Fruit fly (Drosophila melanogaster) whole organism, embryonic: Measurements from ENCODE around the gene CG3349.

Experiments used
- Atf3 ChIP-seq: fragments of 200-800 bp; sonication (Bioruptor generic); optimal IDR thresholded peaks from 3 replicates; lab custom pipeline; 2016; ENCODE audit warnings: missing biosample characterization, missing genetic modification characterization
- B-H2 ChIP-seq: fragments of 200-800 bp; sonication (Bioruptor generic); optimal IDR thresholded peaks from 2 replicates; lab custom pipeline; 2018; ENCODE audit warnings: missing biosample characterization, mild to moderate bottlenecking, missing genetic modification characterization
- CG10654 ChIP-seq: fragments of 200-800 bp; sonication (Bioruptor generic); optimal IDR thresholded peaks from 2 replicates; lab custom pipeline; 2016; ENCODE audit warnings: missing biosample characterization, missing genetic modification characterization
- CG10959 ChIP-seq: fragments of 200-800 bp; sonication (Bioruptor generic); IDR thresholded peaks from 2 replicates; pipeline ENCODE4 v1.3.6; 2022; ENCODE audit warnings: missing biosample characterization, missing genetic modification characterization
- CG11456 ChIP-seq: fragments of 200-800 bp; sonication (Bioruptor generic); IDR thresholded peaks from 3 replicates; pipeline ENCODE4 v1.3.6; 2022; ENCODE audit warnings: missing biosample characterization, missing genetic modification characterization
- CG11723 ChIP-seq: fragments of 200-800 bp; sonication (Bioruptor generic); optimal IDR thresholded peaks from 2 replicates; lab custom pipeline; 2017; ENCODE audit warnings: missing biosample characterization, mild to moderate bottlenecking, missing genetic modification characterization
- CG12104 ChIP-seq: fragments of 200-800 bp; sonication (Bioruptor generic); optimal IDR thresholded peaks from 3 replicates; lab custom pipeline; 2016; ENCODE audit warnings: missing biosample characterization, missing genetic modification characterization
- CG15073 ChIP-seq: fragments of 200-800 bp; sonication (Bioruptor generic); optimal IDR thresholded peaks from 2 replicates; lab custom pipeline; 2016; ENCODE audit warnings: missing biosample characterization, missing genetic modification characterization
- CG1603 ChIP-seq: fragments of 200-800 bp; sonication (Bioruptor generic); optimal IDR thresholded peaks from 2 replicates; lab custom pipeline; 2019; ENCODE audit warnings: missing biosample characterization, mild to moderate bottlenecking, missing genetic modification characterization, moderate library complexity
- CG16813 ChIP-seq: fragments of 200-800 bp; sonication (Bioruptor generic); IDR thresholded peaks from 3 replicates; pipeline ENCODE4 v1.3.6; 2022; ENCODE audit warnings: missing biosample characterization, missing genetic modification characterization; ENCODE audit not compliant: partially characterized antibody
- CG17612 ChIP-seq: fragments of 200-800 bp; sonication (Bioruptor generic); IDR thresholded peaks from 2 replicates; pipeline ENCODE4 v1.3.6; 2022; ENCODE audit warnings: missing biosample characterization, missing genetic modification characterization
- CG3281 ChIP-seq: fragments of 200-800 bp; sonication (Bioruptor generic); optimal IDR thresholded peaks from 3 replicates; lab custom pipeline; 2017; ENCODE audit warnings: missing biosample characterization, mild to moderate bottlenecking, missing genetic modification characterization
- CG5953 ChIP-seq: fragments of 200-800 bp; sonication (Bioruptor generic); IDR thresholded peaks from 2 replicates; pipeline ENCODE4 v1.3.6; 2022; ENCODE audit warnings: missing biosample characterization, missing genetic modification characterization
- CG7963 ChIP-seq: fragments of 200-800 bp; sonication (Bioruptor generic); IDR thresholded peaks from 3 replicates; pipeline ENCODE4 v1.3.6; 2022; ENCODE audit warnings: missing biosample characterization, missing genetic modification characterization; ENCODE audit not compliant: partially characterized antibody
- CG8765 ChIP-seq: fragments of 200-800 bp; sonication (Bioruptor generic); IDR thresholded peaks from 2 replicates; pipeline ENCODE4 v1.3.6; 2022; ENCODE audit warnings: missing biosample characterization, missing genetic modification characterization
- CG9727 ChIP-seq: fragments of 200-800 bp; sonication (Bioruptor generic); optimal IDR thresholded peaks from 3 replicates; lab custom pipeline; 2017; ENCODE audit warnings: missing biosample characterization, mild to moderate bottlenecking, missing genetic modification characterization
- CG9797 ChIP-seq: fragments of 200-800 bp; sonication (Bioruptor generic); optimal IDR thresholded peaks from 3 replicates; lab custom pipeline; 2018; ENCODE audit warnings: missing biosample characterization, mild to moderate bottlenecking, missing genetic modification characterization
- Deaf1 ChIP-seq: fragments of 200-800 bp; optimal IDR thresholded peaks from 3 replicates; lab custom pipeline; 2019; ENCODE audit warnings: missing biosample characterization, mild to moderate bottlenecking, missing genetic modification characterization, moderate library complexity
- Doc3 ChIP-seq: fragments of 200-800 bp; sonication (Bioruptor generic); IDR thresholded peaks from 3 replicates; pipeline ENCODE4 v1.3.6; 2022; ENCODE audit warnings: missing biosample characterization, missing genetic modification characterization; ENCODE audit not compliant: partially characterized antibody
- Gsc ChIP-seq: fragments of 200-800 bp; sonication (Bioruptor generic); IDR thresholded peaks from 2 replicates; pipeline ENCODE4 v1.3.6; 2022; ENCODE audit warnings: missing biosample characterization, missing genetic modification characterization
- Gug ChIP-seq: fragments of 200-800 bp; sonication (Bioruptor generic); IDR thresholded peaks from 4 replicates; pipeline ENCODE4 v1.3.6; 2022; ENCODE audit warnings: missing biosample characterization, missing genetic modification characterization
- HLH4C ChIP-seq: fragments of 200-800 bp; sonication (Bioruptor generic); IDR thresholded peaks from 3 replicates; pipeline ENCODE4 v1.3.6; 2022; ENCODE audit warnings: missing biosample characterization, missing genetic modification characterization; ENCODE audit not compliant: partially characterized antibody
- HLH54F ChIP-seq: fragments of 200-800 bp; sonication (Bioruptor generic); optimal IDR thresholded peaks from 3 replicates; lab custom pipeline; 2016; ENCODE audit warnings: missing biosample characterization, missing genetic modification characterization
- Hr39 ChIP-seq: fragments of >200 bp; optimal IDR thresholded peaks from 2 replicates; lab custom pipeline; 2017
- Myb ChIP-seq: fragments of 200-800 bp; sonication (Bioruptor generic); optimal IDR thresholded peaks from 2 replicates; lab custom pipeline; 2016; ENCODE audit warnings: missing biosample characterization, missing genetic modification characterization
- Ptx1 ChIP-seq: fragments of 200-800 bp; sonication (Bioruptor generic); IDR thresholded peaks from 2 replicates; pipeline ENCODE4 v1.3.6; 2022; ENCODE audit warnings: missing biosample characterization, missing genetic modification characterization
- Side ChIP-seq: fragments of 200-800 bp; sonication (Bioruptor generic); optimal IDR thresholded peaks from 2 replicates; lab custom pipeline; 2016; ENCODE audit warnings: missing biosample characterization, missing genetic modification characterization
- Six4 ChIP-seq: fragments of 200-800 bp; sonication (Bioruptor generic); optimal IDR thresholded peaks from 2 replicates; lab custom pipeline; 2016; ENCODE audit warnings: missing biosample characterization, missing genetic modification characterization
- Sry-δ ChIP-seq: fragments of 200-800 bp; sonication (Bioruptor generic); optimal IDR thresholded peaks from 2 replicates; lab custom pipeline; 2016; ENCODE audit warnings: missing biosample characterization, missing genetic modification characterization
- ab ChIP-seq: fragments of 200-800 bp; sonication (Bioruptor generic); optimal IDR thresholded peaks from 2 replicates; lab custom pipeline; 2016; ENCODE audit warnings: missing biosample characterization, missing genetic modification characterization
- aop ChIP-seq: fragments of 200-800 bp; sonication (Bioruptor generic); IDR thresholded peaks from 2 replicates; pipeline ENCODE4 v1.3.6; 2022; ENCODE audit warnings: missing biosample characterization, missing genetic modification characterization
- az2 ChIP-seq: fragments of 200-800 bp; sonication (Bioruptor generic); optimal IDR thresholded peaks from 3 replicates; lab custom pipeline; 2016; ENCODE audit warnings: missing biosample characterization, missing genetic modification characterization
- bab2 ChIP-seq: fragments of 200-800 bp; sonication (Bioruptor generic); optimal IDR thresholded peaks from 2 replicates; lab custom pipeline; 2016; ENCODE audit warnings: missing biosample characterization, missing genetic modification characterization
- bowl ChIP-seq: fragments of 200-800 bp; sonication (Bioruptor generic); IDR thresholded peaks from 2 replicates; pipeline ENCODE4 v1.3.6; 2022; ENCODE audit warnings: missing biosample characterization, missing genetic modification characterization
- en ChIP-seq: fragments of 200-800 bp; sonication (Bioruptor generic); optimal IDR thresholded peaks from 2 replicates; lab custom pipeline; 2016; ENCODE audit warnings: missing biosample characterization, missing genetic modification characterization
- ewg ChIP-seq: fragments of 200-800 bp; sonication (Bioruptor generic); optimal IDR thresholded peaks from 3 replicates; lab custom pipeline; 2017; ENCODE audit warnings: mild to moderate bottlenecking, missing biosample characterization, missing genetic modification reagents, missing genetic modification characterization
- ftz-f1 ChIP-seq: fragments of 200-800 bp; sonication (Bioruptor generic); optimal IDR thresholded peaks from 2 replicates; lab custom pipeline; 2016; ENCODE audit warnings: missing biosample characterization, missing genetic modification characterization
- fu2 ChIP-seq: fragments of 200-800 bp; sonication (Bioruptor generic); optimal IDR thresholded peaks from 2 replicates; lab custom pipeline; 2016; ENCODE audit warnings: missing biosample characterization, missing genetic modification characterization
- inv ChIP-seq: fragments of 200-800 bp; sonication (Bioruptor generic); IDR thresholded peaks from 2 replicates; pipeline ENCODE4 v1.3.6; 2022; ENCODE audit warnings: missing biosample characterization, missing genetic modification characterization; ENCODE audit not compliant: partially characterized antibody
- luna ChIP-seq: fragments of 200-800 bp; sonication (Bioruptor generic); optimal IDR thresholded peaks from 2 replicates; lab custom pipeline; 2016; ENCODE audit warnings: missing biosample characterization, missing genetic modification characterization
- nerfin-2 ChIP-seq: fragments of 200-800 bp; sonication (Bioruptor generic); IDR thresholded peaks from 2 replicates; pipeline ENCODE4 v1.3.6; 2022; ENCODE audit warnings: missing biosample characterization, missing genetic modification characterization; ENCODE audit not compliant: partially characterized antibody
- onecut ChIP-seq: fragments of 200-800 bp; sonication (Bioruptor generic); IDR thresholded peaks from 2 replicates; pipeline ENCODE4 v1.3.6; 2022; ENCODE audit warnings: missing biosample characterization, missing genetic modification characterization
- org-1 ChIP-seq: fragments of 200-800 bp; sonication (Bioruptor generic); optimal IDR thresholded peaks from 2 replicates; lab custom pipeline; 2017; ENCODE audit warnings: missing biosample characterization, missing genetic modification characterization
- pum ChIP-seq: fragments of 200-800 bp; sonication (Bioruptor generic); optimal IDR thresholded peaks from 2 replicates; lab custom pipeline; 2016; ENCODE audit warnings: missing biosample characterization, missing genetic modification characterization
- scrt ChIP-seq: fragments of 200-800 bp; sonication (Bioruptor generic); optimal IDR thresholded peaks from 2 replicates; lab custom pipeline; 2018; ENCODE audit warnings: missing biosample characterization, mild to moderate bottlenecking, missing genetic modification characterization, moderate library complexity
- slbo ChIP-seq: fragments of 200-800 bp; sonication (Bioruptor generic); IDR thresholded peaks from 2 replicates; pipeline ENCODE4 v1.3.6; 2022; ENCODE audit warnings: missing biosample characterization, missing genetic modification characterization
- stwl ChIP-seq: fragments of 200-800 bp; sonication (Bioruptor generic); optimal IDR thresholded peaks from 3 replicates; lab custom pipeline; 2018; ENCODE audit warnings: missing biosample characterization, mild to moderate bottlenecking, missing genetic modification characterization, moderate library complexity
- tin ChIP-seq: fragments of 200-800 bp; sonication (Bioruptor generic); optimal IDR thresholded peaks from 3 replicates; lab custom pipeline; 2016; ENCODE audit warnings: missing biosample characterization, missing genetic modification characterization
- tll ChIP-seq, 2 experiments: fragments of 200-800 bp in 1 of 2; fragments of >200 bp in 1 of 2; sonication (Bioruptor generic) in 1 of 2; optimal IDR thresholded peaks; 2 replicates each; lab custom pipeline; 2017 to 2019; ENCODE audit warnings: missing biosample characterization in 2 of 2, missing genetic modification characterization in 2 of 2, mild to moderate bottlenecking in 1 of 2, moderate library complexity in 1 of 2
- wor ChIP-seq: fragments of 200-800 bp; sonication (Bioruptor generic); IDR thresholded peaks from 2 replicates; pipeline ENCODE4 v1.3.6; 2022; ENCODE audit warnings: missing biosample characterization, missing genetic modification characterization
- yki ChIP-seq: fragments of >200 bp; optimal IDR thresholded peaks from 3 replicates; lab custom pipeline; 2018

The CG3349 gene

DNA sequence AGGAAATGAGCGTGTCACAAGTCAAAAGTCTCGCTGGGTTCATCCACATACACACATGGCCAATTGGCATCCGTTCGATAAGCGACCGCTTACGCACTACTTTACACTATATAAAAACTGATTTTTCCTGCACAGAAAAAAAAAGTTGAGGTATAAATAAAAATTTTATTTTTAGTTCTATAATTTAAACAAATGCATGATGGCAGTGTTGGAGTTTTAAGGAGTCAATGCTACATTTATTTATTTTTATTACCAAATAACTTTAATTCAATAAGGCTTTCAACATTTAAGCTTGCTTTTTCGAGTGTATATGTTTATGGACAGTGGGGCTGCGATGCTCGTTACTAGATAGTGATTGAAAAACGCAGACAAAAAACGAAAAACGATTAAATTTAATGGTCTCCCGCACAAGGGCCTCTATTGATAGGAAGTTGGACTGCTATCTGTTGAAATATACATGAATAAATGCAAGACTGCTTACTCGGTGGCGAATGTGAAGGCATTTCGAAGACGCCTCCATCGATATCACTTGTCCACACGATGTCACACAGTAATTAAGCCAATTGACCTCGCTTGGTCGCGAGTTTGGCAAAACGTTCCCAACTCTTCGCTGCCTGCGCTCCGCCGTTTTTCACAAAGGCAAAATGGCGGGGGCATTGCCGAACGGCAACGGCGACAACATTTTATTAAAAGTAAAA lies 32.4 kb downstream of the CG3349 start (continued):
- TF ChIP-seq CG11723 (GFP tag; lab: Kevin White, UChicago): peak; percentile 51
- peak; percentile 60 for TF ChIP-seq scrt (GFP tag; lab: Kevin White, UChicago)
- peak; percentile 62 for TF ChIP-seq org-1 (GFP tag; lab: Kevin White, UChicago)
- TF ChIP-seq CG12104 (GFP tag; lab: Kevin White, UChicago): peak; percentile 55
- no peak for TF ChIP-seq aop
- no peak for TF ChIP-seq luna (GFP tag; lab: Kevin White, UChicago)
- no peak for TF ChIP-seq B-H2 (GFP tag; lab: Kevin White, UChicago)
- no peak for TF ChIP-seq bowl (GFP tag; lab: Robert Waterston, UW)
- no peak for TF ChIP-seq Hr39 (lab: Kevin White, UChicago)
- TF ChIP-seq tin: peak; percentile 65
- peak; percentile 32 for TF ChIP-seq ewg
- peak; percentile 66 for TF ChIP-seq Six4 (GFP tag; lab: Kevin White, UChicago)
- peak; percentile 61 for TF ChIP-seq wor (GFP tag; lab: Robert Waterston, UW)
- TF ChIP-seq tll (GFP tag; optimal IDR thresholded peaks at IDR 0.05; lab: Kevin White, UChicago): no peak
- TF ChIP-seq ftz-f1 (GFP tag; lab: Kevin White, UChicago): no peak
- peak; percentile 56 for TF ChIP-seq CG3281 (GFP tag; lab: Kevin White, UChicago)
- no peak for TF ChIP-seq stwl (tag; lab: Kevin White, UChicago)
- TF ChIP-seq CG10654 (GFP tag; lab: Kevin White, UChicago): peak; percentile 63
- TF ChIP-seq Deaf1 (tag; lab: Kevin White, UChicago): peak; percentile 51
- peak; percentile 69 for TF ChIP-seq onecut (GFP tag; lab: Robert Waterston, UW)
- no peak for TF ChIP-seq CG8765 (GFP tag; lab: Robert Waterston, UW)
- TF ChIP-seq CG17612 (GFP tag; lab: Robert Waterston, UW): peak; percentile 16; the same call in 1 of the 2 replicates
- TF ChIP-seq ab (GFP tag; lab: Kevin White, UChicago): no peak
- TF ChIP-seq fu2: no peak
- TF ChIP-seq inv: no peak
- TF ChIP-seq yki (lab: Kevin White, UChicago): no peak
- TF ChIP-seq CG10959 (GFP tag; lab: Robert Waterston, UW): peak; percentile 80
- TF ChIP-seq pum: peak; percentile 47
- peak; percentile 37 for TF ChIP-seq CG1603 (tag; lab: Kevin White, UChicago)
- TF ChIP-seq Gug (GFP tag; lab: Robert Waterston, UW): peak; percentile 43; the same call in 2 of the 4 replicates
- TF ChIP-seq CG9797 (GFP tag; lab: Kevin White, UChicago): no peak
- TF ChIP-seq az2: peak; percentile 74
- no peak for TF ChIP-seq CG16813 (GFP tag; lab: Robert Waterston, UW)
- peak; percentile 38 for TF ChIP-seq en (GFP tag; lab: Kevin White, UChicago)
- no peak for TF ChIP-seq Doc3 (GFP tag; lab: Robert Waterston, UW)
- peak; percentile 81 for TF ChIP-seq CG9727
- 0 out of 3 replicates have a peak, but pooled peaks have one; percentile 18 for TF ChIP-seq CG11456
- TF ChIP-seq slbo (GFP tag; lab: Robert Waterston, UW): peak; percentile 76
- no peak for TF ChIP-seq CG15073 (GFP tag; lab: Kevin White, UChicago)
- no peak for TF ChIP-seq Atf3 (GFP tag; lab: Kevin White, UChicago)
- peak; percentile 23 for TF ChIP-seq Side (GFP tag; lab: Kevin White, UChicago)
- TF ChIP-seq CG7963 (GFP tag; lab: Robert Waterston, UW): no peak
- TF ChIP-seq Gsc (GFP tag; lab: Robert Waterston, UW): no peak
- no peak for TF ChIP-seq HLH54F (GFP tag; lab: Kevin White, UChicago)
- peak; percentile 82 for TF ChIP-seq Ptx1 (GFP tag; lab: Robert Waterston, UW)
- TF ChIP-seq nerfin-2 (GFP tag; lab: Robert Waterston, UW): no peak
- TF ChIP-seq HLH4C: no peak
- TF ChIP-seq Myb (GFP tag; lab: Kevin White, UChicago): no peak
- TF ChIP-seq Sry-δ (GFP tag; lab: Kevin White, UChicago): no peak
- 0 out of 2 replicates have a peak, but pooled peaks have one; percentile 50 for TF ChIP-seq CG5953
- TF ChIP-seq bab2: peak; percentile 55
